Worm (Caenorhabditis elegans) whole organism, midembryonic: ENCODE measurements around the gene lgmn-1.

Experiments used
- T22C8.4 ChIP-seq: fragments of 200-800 bp; sonication (Bioruptor generic); IDR thresholded peaks from 2 replicates; pipeline ENCODE4 v1.3.6; 2022; ENCODE audit warnings: missing genetic modification characterization, missing compliant biosample characterization
- flt-1 ChIP-seq: fragments of 200-800 bp; sonication (Bioruptor generic); IDR thresholded peaks from 2 replicates; pipeline ENCODE4 v1.3.6; 2022; ENCODE audit warnings: missing genetic modification characterization, missing compliant biosample characterization
- ref-1 ChIP-seq: fragments of 200-800 bp; sonication (Bioruptor generic); conservative IDR thresholded peaks from 2 replicates; pipeline ENCODE4 v1.3.6; 2022; ENCODE audit warnings: missing genetic modification reagents, missing genetic modification characterization, missing compliant biosample characterization
- tab-1 ChIP-seq: fragments of 200-800 bp; sonication (Bioruptor generic); IDR thresholded peaks from 2 replicates; pipeline ENCODE4 v1.3.6; 2022; ENCODE audit warnings: missing genetic modification characterization, missing compliant biosample characterization
- ztf-23 ChIP-seq: fragments of 200-800 bp; sonication (Bioruptor generic); IDR thresholded peaks from 2 replicates; pipeline ENCODE4 v1.3.6; 2022; ENCODE audit warnings: missing genetic modification reagents, missing genetic modification characterization, missing compliant biosample characterization

DNA sequence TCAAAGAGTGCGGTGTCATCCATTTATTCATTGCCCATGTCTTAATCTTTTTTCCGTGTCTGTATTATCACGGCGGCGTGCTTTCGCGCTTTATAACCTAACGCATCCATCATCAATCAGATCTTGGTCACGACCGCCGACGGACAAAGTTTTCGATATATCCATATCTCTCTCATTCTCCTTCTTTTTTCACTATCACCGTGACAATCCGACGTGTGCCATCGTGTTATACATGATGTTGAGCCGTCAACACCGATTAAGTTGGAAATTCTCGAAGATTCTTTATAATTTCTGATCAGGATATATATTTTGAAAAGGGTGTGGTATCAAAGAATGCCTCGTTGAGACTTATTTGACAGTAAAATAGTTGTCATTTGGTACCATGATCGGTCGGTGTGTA, 44.0 kb downstream of the lgmn-1 start:
- TF ChIP-seq tab-1 (GFP tag; lab: Robert Waterston, UW): no peak
- no peak for TF ChIP-seq ztf-23 (GFP tag; lab: Robert Waterston, UW)
- no peak for TF ChIP-seq flt-1 (GFP tag; lab: Robert Waterston, UW)
- TF ChIP-seq ref-1: no peak
- TF ChIP-seq T22C8.4 (GFP tag; lab: Robert Waterston, UW): no peak
